Fruit fly (Drosophila melanogaster) whole organism, embryonic: ENCODE measurements around the gene Mrtf.
A peak's percentile ranks its signal among the peaks of the same experiment; 100 is the strongest.

Experiments
- Abd-B ChIP-seq: fragments of 200-800 bp; sonication (Bioruptor generic); optimal IDR thresholded peaks from 2 replicates; lab custom pipeline; 2018; ENCODE audit warnings: missing biosample characterization, mild to moderate bottlenecking, missing genetic modification characterization, moderate library complexity
- BtbVII ChIP-seq: fragments of 200-800 bp; sonication (Bioruptor generic); optimal IDR thresholded peaks from 3 replicates; lab custom pipeline; 2017; ENCODE audit warnings: missing biosample characterization, mild to moderate bottlenecking, missing genetic modification characterization
- CG10209 ChIP-seq: fragments of 200-800 bp; sonication (Bioruptor generic); optimal IDR thresholded peaks from 3 replicates; lab custom pipeline; 2017; ENCODE audit warnings: missing biosample characterization, mild to moderate bottlenecking, missing genetic modification characterization, missing genetic modification reagents
- CG11504 ChIP-seq: fragments of 200-800 bp; sonication (Bioruptor generic); optimal IDR thresholded peaks from 3 replicates; lab custom pipeline; 2019; ENCODE audit warnings: missing biosample characterization, mild to moderate bottlenecking, missing genetic modification characterization, moderate library complexity
- CG12071 ChIP-seq: fragments of 200-800 bp; sonication (Bioruptor generic); optimal IDR thresholded peaks from 3 replicates; lab custom pipeline; 2018; ENCODE audit warnings: missing biosample characterization, mild to moderate bottlenecking, missing genetic modification characterization
- CG13123 ChIP-seq: fragments of 200-800 bp; sonication (Bioruptor generic); optimal IDR thresholded peaks from 2 replicates; lab custom pipeline; 2016; ENCODE audit warnings: missing biosample characterization, missing genetic modification characterization
- CG13287 ChIP-seq: fragments of 200-800 bp; sonication (Bioruptor generic); IDR thresholded peaks from 2 replicates; pipeline ENCODE4 v1.3.6; 2022; ENCODE audit warnings: missing biosample characterization, missing genetic modification characterization; ENCODE audit not compliant: partially characterized antibody
- CG13624 ChIP-seq: fragments of 200-800 bp; sonication (Bioruptor generic); optimal IDR thresholded peaks from 2 replicates; lab custom pipeline; 2016; ENCODE audit warnings: missing biosample characterization, missing genetic modification characterization
- CG18764 ChIP-seq: fragments of 200-800 bp; sonication (Bioruptor generic); optimal IDR thresholded peaks from 3 replicates; lab custom pipeline; 2016; ENCODE audit warnings: missing biosample characterization, missing genetic modification characterization
- CG31224 ChIP-seq: fragments of 200-800 bp; sonication (Bioruptor generic); IDR thresholded peaks from 2 replicates; pipeline ENCODE4 v1.3.6; 2022; ENCODE audit warnings: missing biosample characterization, missing genetic modification characterization
- CG31365 ChIP-seq: fragments of 200-800 bp; sonication (Bioruptor generic); optimal IDR thresholded peaks from 2 replicates; lab custom pipeline; 2018; ENCODE audit warnings: missing biosample characterization, mild to moderate bottlenecking, missing genetic modification characterization
- CG32772 ChIP-seq: fragments of 200-800 bp; sonication (Bioruptor generic); IDR thresholded peaks from 2 replicates; pipeline ENCODE4 v1.3.6; 2022; ENCODE audit warnings: missing biosample characterization, missing genetic modification characterization
- CG34376 ChIP-seq: fragments of 200-800 bp; sonication (Bioruptor generic); optimal IDR thresholded peaks from 2 replicates; lab custom pipeline; 2018; ENCODE audit warnings: missing biosample characterization, mild to moderate bottlenecking, missing genetic modification characterization
- CG4328 ChIP-seq: fragments of 200-800 bp; sonication (Bioruptor generic); optimal IDR thresholded peaks from 3 replicates; lab custom pipeline; 2017; ENCODE audit warnings: missing biosample characterization, missing genetic modification reagents, missing genetic modification characterization
- CG6689 ChIP-seq: fragments of 200-800 bp; sonication (Bioruptor generic); IDR thresholded peaks from 2 replicates; pipeline ENCODE4 v1.3.6; 2022; ENCODE audit warnings: missing biosample characterization, missing genetic modification characterization
- CG6791 ChIP-seq: fragments of 200-800 bp; sonication (Bioruptor generic); IDR thresholded peaks from 3 replicates; pipeline ENCODE4 v1.3.6; 2022; ENCODE audit warnings: missing biosample characterization, missing genetic modification characterization; ENCODE audit not compliant: partially characterized antibody
- CG7271 ChIP-seq: fragments of 200-800 bp; sonication (Bioruptor generic); optimal IDR thresholded peaks from 2 replicates; lab custom pipeline; 2018; ENCODE audit warnings: missing biosample characterization, mild to moderate bottlenecking, missing genetic modification characterization, moderate library complexity
- CG7987 ChIP-seq: fragments of 200-800 bp; sonication (Bioruptor generic); optimal IDR thresholded peaks from 2 replicates; lab custom pipeline; 2018; ENCODE audit warnings: missing biosample characterization, mild to moderate bottlenecking, missing genetic modification characterization, moderate library complexity
- Doc3 ChIP-seq: fragments of 200-800 bp; sonication (Bioruptor generic); IDR thresholded peaks from 3 replicates; pipeline ENCODE4 v1.3.6; 2022; ENCODE audit warnings: missing biosample characterization, missing genetic modification characterization; ENCODE audit not compliant: partially characterized antibody
- Drgx ChIP-seq: fragments of 200-800 bp; sonication (Bioruptor generic); IDR thresholded peaks from 2 replicates; pipeline ENCODE4 v1.3.6; 2022; ENCODE audit warnings: missing biosample characterization, missing genetic modification characterization
- ERR ChIP-seq: fragments of 200-800 bp; sonication (Bioruptor generic); optimal IDR thresholded peaks from 2 replicates; lab custom pipeline; 2016; ENCODE audit warnings: missing biosample characterization, missing genetic modification characterization
- Elba2 ChIP-seq: fragments of 200-800 bp; sonication (Bioruptor generic); optimal IDR thresholded peaks from 3 replicates; lab custom pipeline; 2016; ENCODE audit warnings: missing biosample characterization, missing genetic modification characterization
- Gsc ChIP-seq: fragments of 200-800 bp; sonication (Bioruptor generic); IDR thresholded peaks from 2 replicates; pipeline ENCODE4 v1.3.6; 2022; ENCODE audit warnings: missing biosample characterization, missing genetic modification characterization
- Hsf ChIP-seq: fragments of 200-800 bp; sonication (Bioruptor generic); optimal IDR thresholded peaks from 3 replicates; lab custom pipeline; 2016; ENCODE audit warnings: missing biosample characterization, missing genetic modification characterization
- Med ChIP-seq: fragments of 200-800 bp; sonication (Bioruptor generic); peaks from one replicate; lab custom pipeline; 2016; ENCODE audit warnings: missing biosample characterization, missing genetic modification characterization, mild to moderate bottlenecking, inconsistent platforms, moderate library complexity
- NC2α ChIP-seq: fragments of 200-800 bp; sonication (Bioruptor generic); optimal IDR thresholded peaks from 2 replicates; lab custom pipeline; 2016; ENCODE audit warnings: missing biosample characterization, missing genetic modification characterization
- NfI ChIP-seq: fragments of 200-800 bp; sonication (Bioruptor generic); optimal IDR thresholded peaks from 3 replicates; lab custom pipeline; 2018; ENCODE audit warnings: missing biosample characterization, mild to moderate bottlenecking, missing genetic modification characterization, moderate library complexity
- Pdp1 ChIP-seq, 2 experiments: fragments of 200-800 bp; sonication (Bioruptor generic); optimal IDR thresholded peaks; 3 replicates each; lab custom pipeline; 2016; ENCODE audit warnings: missing biosample characterization in 2 of 2, missing genetic modification characterization in 2 of 2, mild to moderate bottlenecking in 1 of 2, moderate library complexity in 1 of 2
- Sin3A ChIP-seq: fragments of >200 bp; optimal IDR thresholded peaks from 2 replicates; lab custom pipeline; 2018
- Ssrp ChIP-seq: fragments of 200-800 bp; sonication (Bioruptor generic); optimal IDR thresholded peaks from 2 replicates; lab custom pipeline; 2018; ENCODE audit warnings: missing biosample characterization, mild to moderate bottlenecking, missing genetic modification characterization, moderate library complexity
- Xrp1 ChIP-seq: fragments of 200-800 bp; sonication (Bioruptor generic); IDR thresholded peaks from 2 replicates; pipeline ENCODE4 v1.3.6; 2022; ENCODE audit warnings: missing biosample characterization, missing genetic modification characterization
- YL-1 ChIP-seq: fragments of 200-800 bp; sonication (Bioruptor generic); optimal IDR thresholded peaks from 3 replicates; lab custom pipeline; 2017; ENCODE audit warnings: missing biosample characterization, mild to moderate bottlenecking, missing genetic modification characterization
- bab2 ChIP-seq: fragments of 200-800 bp; sonication (Bioruptor generic); optimal IDR thresholded peaks from 2 replicates; lab custom pipeline; 2016; ENCODE audit warnings: missing biosample characterization, missing genetic modification characterization
- caup ChIP-seq: fragments of 200-800 bp; sonication (Bioruptor generic); optimal IDR thresholded peaks from 3 replicates; lab custom pipeline; 2017; ENCODE audit warnings: missing biosample characterization, mild to moderate bottlenecking, missing genetic modification characterization, moderate library complexity; ENCODE audit not compliant: severe bottlenecking
- chinmo ChIP-seq: fragments of 200-800 bp; sonication (Bioruptor generic); IDR thresholded peaks from 4 replicates; pipeline ENCODE4 v1.3.6; 2022; ENCODE audit warnings: missing biosample characterization, missing genetic modification characterization; ENCODE audit not compliant: partially characterized antibody
- danr ChIP-seq: fragments of 200-800 bp; sonication (Bioruptor generic); IDR thresholded peaks from 2 replicates; pipeline ENCODE4 v1.3.6; 2022; ENCODE audit warnings: missing biosample characterization, missing genetic modification characterization
- ftz-f1 ChIP-seq: fragments of 200-800 bp; sonication (Bioruptor generic); optimal IDR thresholded peaks from 2 replicates; lab custom pipeline; 2016; ENCODE audit warnings: missing biosample characterization, missing genetic modification characterization
- gsb ChIP-seq: fragments of 200-800 bp; sonication (Bioruptor generic); IDR thresholded peaks from 2 replicates; pipeline ENCODE4 v1.3.6; 2022; ENCODE audit warnings: missing biosample characterization, missing genetic modification characterization
- hth ChIP-seq: fragments of >200 bp; optimal IDR thresholded peaks from 2 replicates; lab custom pipeline; 2017; ENCODE audit warnings: inconsistent platforms
- lola ChIP-seq, 3 experiments: fragments of >200 bp in 2 of 3; fragments of 200-800 bp in 1 of 3; sonication (Bioruptor generic) in 1 of 3; optimal IDR thresholded peaks; 2 replicates each; lab custom pipeline; 2017 to 2019; ENCODE audit warnings: missing biosample characterization in 3 of 3, missing genetic modification characterization in 3 of 3, mild to moderate bottlenecking in 1 of 3, moderate library complexity in 1 of 3
- nerfin-2 ChIP-seq: fragments of 200-800 bp; sonication (Bioruptor generic); IDR thresholded peaks from 2 replicates; pipeline ENCODE4 v1.3.6; 2022; ENCODE audit warnings: missing biosample characterization, missing genetic modification characterization; ENCODE audit not compliant: partially characterized antibody
- org-1 ChIP-seq: fragments of 200-800 bp; sonication (Bioruptor generic); optimal IDR thresholded peaks from 2 replicates; lab custom pipeline; 2017; ENCODE audit warnings: missing biosample characterization, missing genetic modification characterization
- repo ChIP-seq: fragments of 200-800 bp; sonication (Bioruptor generic); optimal IDR thresholded peaks from 2 replicates; lab custom pipeline; 2016; ENCODE audit warnings: missing biosample characterization, missing genetic modification characterization
- row ChIP-seq: fragments of 200-800 bp; sonication (Bioruptor generic); IDR thresholded peaks from 3 replicates; pipeline ENCODE4 v1.3.6; 2022; ENCODE audit warnings: missing biosample characterization, missing genetic modification characterization
- sisA ChIP-seq: fragments of 200-800 bp; sonication (Bioruptor generic); IDR thresholded peaks from 2 replicates; pipeline ENCODE4 v1.3.6; 2022; ENCODE audit warnings: missing biosample characterization, missing genetic modification characterization
- sug ChIP-seq: fragments of 200-800 bp; optimal IDR thresholded peaks from 2 replicates; lab custom pipeline; 2019; ENCODE audit warnings: missing biosample characterization, mild to moderate bottlenecking, missing genetic modification characterization, moderate library complexity
- tll ChIP-seq, 2 experiments: fragments of 200-800 bp in 1 of 2; fragments of >200 bp in 1 of 2; sonication (Bioruptor generic) in 1 of 2; optimal IDR thresholded peaks; 2 replicates each; lab custom pipeline; 2017 to 2019; ENCODE audit warnings: missing biosample characterization in 2 of 2, missing genetic modification characterization in 2 of 2, mild to moderate bottlenecking in 1 of 2, moderate library complexity in 1 of 2
- vfl ChIP-seq: fragments of 200-800 bp; sonication (Bioruptor generic); optimal IDR thresholded peaks from 2 replicates; lab custom pipeline; 2016; ENCODE audit warnings: missing biosample characterization, missing genetic modification characterization
- vvl ChIP-seq: fragments of 200-800 bp; sonication (Bioruptor generic); IDR thresholded peaks from 2 replicates; pipeline ENCODE4 v1.3.6; 2022; ENCODE audit warnings: missing biosample characterization, missing genetic modification characterization
- wek ChIP-seq: fragments of 200-800 bp; sonication (Bioruptor generic); optimal IDR thresholded peaks from 3 replicates; lab custom pipeline; 2018; ENCODE audit warnings: missing biosample characterization, mild to moderate bottlenecking, missing genetic modification characterization, moderate library complexity

Mrtf gene

DNA sequence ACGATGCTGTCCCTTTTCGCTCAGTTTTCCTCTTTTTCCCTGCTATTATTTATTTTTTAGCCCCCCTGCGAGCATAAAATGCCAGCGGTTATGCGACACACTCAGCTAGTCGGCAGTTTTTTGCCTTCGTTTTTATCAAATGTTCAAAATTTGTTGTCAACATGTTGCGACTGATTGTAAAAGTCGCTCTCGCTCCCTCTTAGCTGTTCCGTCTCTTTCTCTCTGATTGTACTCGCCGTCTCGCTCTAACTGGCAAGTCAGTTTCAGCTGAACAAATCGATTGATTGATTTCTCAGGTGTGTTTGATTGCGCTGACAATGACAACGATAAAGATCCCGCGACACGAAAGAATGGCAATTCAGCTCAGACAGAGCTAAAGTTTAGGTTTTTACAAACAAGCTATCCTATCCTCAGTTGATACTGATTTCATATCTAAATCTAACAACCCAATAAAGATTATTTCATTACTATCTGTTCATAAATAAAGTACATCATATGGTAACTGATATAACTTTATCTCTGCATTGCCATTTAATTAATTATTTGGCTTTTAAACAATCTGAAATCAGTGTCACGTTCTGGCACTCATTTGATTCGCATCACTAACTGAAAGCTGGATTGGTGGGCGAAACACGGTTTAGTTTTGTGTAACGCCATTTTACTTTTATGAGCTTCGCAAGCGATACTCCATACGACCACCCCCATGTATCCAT is 20.5 kb downstream of the Mrtf start (continued):
- TF ChIP-seq Elba2 (GFP tag; lab: Kevin White, UChicago) (no peak), danr (GFP tag; lab: Robert Waterston, UW) (no peak), lola (GFP tag; optimal IDR thresholded peaks at IDR 0.05; lab: Kevin White, UChicago) (no peak), CG13287 (no peak), wek (GFP tag; lab: Kevin White, UChicago) (no peak), Gsc (GFP tag; lab: Robert Waterston, UW) (no peak), CG32772 (GFP tag; lab: Robert Waterston, UW) (no peak), Hsf (no peak), CG31224 (GFP tag; lab: Robert Waterston, UW) (no peak), caup (GFP tag; lab: Kevin White, UChicago) (peak; percentile 61), CG31365 (tag; lab: Kevin White, UChicago) (no peak), vvl (GFP tag; lab: Robert Waterston, UW) (no peak), CG6689 (no peak), CG6791 (GFP tag; lab: Robert Waterston, UW) (no peak), Med (GFP tag; lab: Kevin White, UChicago) (peak; percentile 63), CG7271 (tag; lab: Kevin White, UChicago) (no peak), org-1 (GFP tag; lab: Kevin White, UChicago) (no peak), sug (tag; lab: Kevin White, UChicago) (peak; percentile 72), CG13123 (no peak), Sin3A (no peak), CG11504 (tag; lab: Kevin White, UChicago) (peak; percentile 99), Doc3 (GFP tag; lab: Robert Waterston, UW) (no peak), nerfin-2 (GFP tag; lab: Robert Waterston, UW) (no peak), chinmo (GFP tag; lab: Robert Waterston, UW) (0 out of 4 replicates have a peak, but pooled peaks have one; percentile 46), Xrp1 (GFP tag; lab: Robert Waterston, UW) (no peak), NfI (no peak), CG7987 (peak; percentile 10), ftz-f1 (GFP tag; lab: Kevin White, UChicago) (no peak), sisA (GFP tag; lab: Robert Waterston, UW) (no peak), CG12071 (GFP tag; lab: Kevin White, UChicago) (peak; percentile 28), Drgx (GFP tag; lab: Robert Waterston, UW) (no peak), Pdp1 (GFP tag; optimal IDR thresholded peaks at IDR 0.05; lab: Kevin White, UChicago) (peak in 1 of 2 experiments; percentile 13), repo (GFP tag; lab: Kevin White, UChicago) (no peak), Ssrp (tag; lab: Kevin White, UChicago) (no peak), CG34376 (GFP tag; lab: Kevin White, UChicago) (no peak), YL-1 (GFP tag; lab: Kevin White, UChicago) (no peak), hth (lab: Kevin White, UChicago) (no peak), CG13624 (GFP tag; lab: Kevin White, UChicago) (no peak), CG10209 (no peak), NC2α (GFP tag; lab: Kevin White, UChicago) (no peak), gsb (GFP tag; lab: Robert Waterston, UW) (no peak), vfl (GFP tag; lab: Kevin White, UChicago) (no peak), bab2 (GFP tag; lab: Kevin White, UChicago) (no peak), CG4328 (GFP tag; lab: Kevin White, UChicago) (no peak), ERR (GFP tag; lab: Kevin White, UChicago) (no peak), tll (GFP tag; optimal IDR thresholded peaks at IDR 0.05; lab: Kevin White, UChicago) (no peak), CG18764 (GFP tag; lab: Kevin White, UChicago) (no peak), row (GFP tag; lab: Robert Waterston, UW) (no peak), BtbVII (no peak), Abd-B (GFP tag; lab: Kevin White, UChicago) (no peak)
